Worm (Caenorhabditis elegans) whole organism, L4 larva: Measurements from ENCODE around the gene C02F12.8.

Experiments used
- F26F4.8 ChIP-seq: fragments of 200-800 bp; sonication (Bioruptor generic); conservative IDR thresholded peaks from 2 replicates; pipeline ENCODE4 v1.3.6; 2022; ENCODE audit warnings: missing genetic modification characterization, missing compliant biosample characterization
- F37D6.2 ChIP-seq: sonication (generic microtip); optimal IDR thresholded peaks from 2 replicates; lab custom pipeline; 2016; ENCODE audit warnings: mild to moderate bottlenecking, missing genetic modification characterization, missing compliant biosample characterization
- F44E2.7 ChIP-seq: fragments of 200-800 bp; sonication (Bioruptor generic); IDR thresholded peaks from 2 replicates; pipeline ENCODE4 v2.1.2; 2022; ENCODE audit warnings: missing genetic modification characterization, missing compliant biosample characterization
- F49E8.2 ChIP-seq: sonication (generic microtip); optimal IDR thresholded peaks from 2 replicates; lab custom pipeline; 2016; ENCODE audit warnings: missing compliant biosample characterization, mild to moderate bottlenecking, missing genetic modification characterization, borderline replicate concordance
- Y5F2A.4 ChIP-seq: fragments of 200-800 bp; sonication (Bioruptor generic); optimal IDR thresholded peaks from 2 replicates; lab custom pipeline; 2018; ENCODE audit warnings: mild to moderate bottlenecking, missing genetic modification characterization, missing compliant biosample characterization
- aha-1 ChIP-seq: fragments of 150-350 bp; peaks from one replicate; lab custom pipeline; 2014; ENCODE audit warnings: missing biosample characterization, missing genetic modification characterization
- aly-2 ChIP-seq: sonication (generic microtip); optimal IDR thresholded peaks from 2 replicates; lab custom pipeline; 2018; ENCODE audit warnings: missing biosample characterization, missing genetic modification characterization
- ama-1 ChIP-seq: fragments of 150-350 bp; optimal IDR thresholded peaks from 2 replicates; lab custom pipeline; 2014; ENCODE audit warnings: inconsistent platforms, mixed read lengths
- arid-1 ChIP-seq: fragments of 200-800 bp; sonication (Bioruptor generic); conservative IDR thresholded peaks from 2 replicates; pipeline ENCODE4 v1.3.6; 2022; ENCODE audit warnings: missing genetic modification reagents, missing genetic modification characterization, missing compliant biosample characterization
- ceh-20 ChIP-seq: fragments of 200-800 bp; sonication (Bioruptor generic); IDR thresholded peaks from 2 replicates; pipeline ENCODE4 v1.3.6; 2022; ENCODE audit warnings: missing genetic modification reagents, missing genetic modification characterization, missing compliant biosample characterization
- daf-12 ChIP-seq: fragments of 150-350 bp; optimal IDR thresholded peaks from 2 replicates; lab custom pipeline; 2014; ENCODE audit warnings: missing biosample characterization, missing genetic modification reagents, missing genetic modification characterization
- daf-16 ChIP-seq, 3 experiments: sonication (generic microtip); optimal IDR thresholded peaks; 2 replicates each; lab custom pipeline; 2016 to 2017; ENCODE audit warnings: missing genetic modification characterization in 3 of 3, missing genetic modification reagents in 3 of 3, mild to moderate bottlenecking in 2 of 3, missing compliant biosample characterization in 2 of 3, missing biosample characterization in 1 of 3, moderate library complexity in 1 of 3
- dmd-9 ChIP-seq: fragments of 200-800 bp; sonication (Bioruptor generic); IDR thresholded peaks from 2 replicates; pipeline ENCODE4 v1.3.6; 2022; ENCODE audit warnings: missing genetic modification reagents, missing genetic modification characterization, missing compliant biosample characterization
- dpl-1 ChIP-seq: fragments of 150-350 bp; optimal IDR thresholded peaks from 2 replicates; lab custom pipeline; 2014; ENCODE audit warnings: missing biosample characterization, missing genetic modification reagents, missing genetic modification characterization
- dve-1 ChIP-seq: sonication (generic microtip); optimal IDR thresholded peaks from 2 replicates; lab custom pipeline; 2017; ENCODE audit warnings: antibody characterized with exemption, mild to moderate bottlenecking, missing genetic modification characterization, missing compliant biosample characterization; ENCODE audit not compliant: insufficient read depth
- egl-27 ChIP-seq: sonication (generic microtip); optimal IDR thresholded peaks from 3 replicates; lab custom pipeline; 2017; ENCODE audit warnings: missing biosample characterization, missing genetic modification reagents, missing genetic modification characterization
- egl-43 ChIP-seq: fragments of 200-800 bp; sonication (Bioruptor generic); IDR thresholded peaks from 2 replicates; pipeline ENCODE4 v1.3.6; 2022; ENCODE audit warnings: missing genetic modification reagents, missing genetic modification characterization, missing compliant biosample characterization
- fos-1 ChIP-seq: fragments of 150-350 bp; optimal IDR thresholded peaks from 2 replicates; lab custom pipeline; 2014; ENCODE audit warnings: missing biosample characterization, missing genetic modification characterization
- gei-8 ChIP-seq: fragments of 200-800 bp; sonication (Bioruptor generic); optimal IDR thresholded peaks from 2 replicates; lab custom pipeline; 2018; ENCODE audit warnings: mild to moderate bottlenecking, missing genetic modification characterization, missing compliant biosample characterization
- hmg-1.1 ChIP-seq: fragments of 200-800 bp; sonication (Bioruptor generic); IDR thresholded peaks from 2 replicates; pipeline ENCODE4 v1.3.6; 2022; ENCODE audit warnings: missing genetic modification reagents, missing genetic modification characterization, missing compliant biosample characterization
- jun-1 ChIP-seq: fragments of 150-350 bp; optimal IDR thresholded peaks from 2 replicates; lab custom pipeline; 2014; ENCODE audit warnings: missing biosample characterization, missing genetic modification reagents, missing genetic modification characterization
- lin-1 ChIP-seq: fragments of 200-800 bp; sonication (Bioruptor generic); IDR thresholded peaks from 2 replicates; pipeline ENCODE4 v1.3.6; 2022; ENCODE audit warnings: missing genetic modification reagents, missing genetic modification characterization, missing compliant biosample characterization
- lin-13 ChIP-seq: fragments of 150-350 bp; optimal IDR thresholded peaks from 2 replicates; lab custom pipeline; 2014; ENCODE audit warnings: missing biosample characterization, missing genetic modification reagents, missing genetic modification characterization
- lin-15B ChIP-seq: fragments of 150-350 bp; sonication (generic microtip); optimal IDR thresholded peaks from 3 replicates; lab custom pipeline; 2014; ENCODE audit warnings: missing biosample characterization, missing genetic modification characterization
- lin-29 ChIP-seq: fragments of 200-800 bp; sonication (Bioruptor generic); IDR thresholded peaks from 2 replicates; pipeline ENCODE4 v1.3.6; 2022; ENCODE audit warnings: missing genetic modification reagents, missing genetic modification characterization, missing compliant biosample characterization
- lin-38 ChIP-seq: fragments of 200-800 bp; sonication (Bioruptor generic); IDR thresholded peaks from 2 replicates; pipeline ENCODE4 v1.3.6; 2022; ENCODE audit warnings: missing genetic modification reagents, missing genetic modification characterization, missing compliant biosample characterization
- lin-39 ChIP-seq: fragments of 150-350 bp; optimal IDR thresholded peaks from 2 replicates; lab custom pipeline; 2014; ENCODE audit warnings: missing biosample characterization, missing genetic modification reagents, missing genetic modification characterization
- lir-3 ChIP-seq: sonication (generic microtip); optimal IDR thresholded peaks from 2 replicates; lab custom pipeline; 2016; ENCODE audit warnings: mild to moderate bottlenecking, missing genetic modification characterization, missing compliant biosample characterization
- madf-5 ChIP-seq, 2 experiments: fragments of 200-800 bp; sonication (Bioruptor generic); IDR thresholded peaks; 2 replicates each; pipeline ENCODE4 v1.3.6; 2022; ENCODE audit warnings: missing compliant biosample characterization in 2 of 2, missing genetic modification characterization in 2 of 2
- mdt-29 ChIP-seq: fragments of 200-800 bp; sonication (Bioruptor generic); IDR thresholded peaks from 2 replicates; pipeline ENCODE4 v1.3.6; 2022; ENCODE audit warnings: missing genetic modification reagents, missing genetic modification characterization, missing compliant biosample characterization
- mes-2 ChIP-seq: sonication (generic microtip); optimal IDR thresholded peaks from 2 replicates; lab custom pipeline; 2016; ENCODE audit warnings: missing genotype, mild to moderate bottlenecking, missing genetic modification characterization, missing compliant biosample characterization; ENCODE audit not compliant: poor library complexity, severe bottlenecking
- mxl-2 ChIP-seq: fragments of 200-800 bp; sonication (Bioruptor generic); conservative IDR thresholded peaks from 2 replicates; pipeline ENCODE4 v1.3.6; 2022; ENCODE audit warnings: missing genetic modification reagents, missing genetic modification characterization, missing compliant biosample characterization
- nhr-10 ChIP-seq: fragments of 150-350 bp; optimal IDR thresholded peaks from 2 replicates; lab custom pipeline; 2014; ENCODE audit warnings: missing biosample characterization, missing genetic modification characterization
- nhr-111 ChIP-seq: fragments of 200-800 bp; sonication (Bioruptor generic); optimal IDR thresholded peaks from 2 replicates; lab custom pipeline; 2018; ENCODE audit warnings: mild to moderate bottlenecking, missing genetic modification characterization, missing compliant biosample characterization
- nhr-237 ChIP-seq: sonication (generic microtip); optimal IDR thresholded peaks from 2 replicates; lab custom pipeline; 2017; ENCODE audit warnings: missing biosample characterization, missing genetic modification characterization
- nhr-28 ChIP-seq: fragments of 150-350 bp; optimal IDR thresholded peaks from 2 replicates; lab custom pipeline; 2014; ENCODE audit warnings: missing biosample characterization, missing genetic modification characterization
- nhr-41 ChIP-seq: fragments of 200-800 bp; sonication (Bioruptor generic); IDR thresholded peaks from 2 replicates; pipeline ENCODE4 v1.3.6; 2022; ENCODE audit warnings: missing genetic modification reagents, missing genetic modification characterization, missing compliant biosample characterization
- nhr-42 ChIP-seq: fragments of 200-800 bp; sonication (Bioruptor generic); IDR thresholded peaks from 2 replicates; pipeline ENCODE4 v1.3.6; 2022; ENCODE audit warnings: missing genetic modification characterization, missing compliant biosample characterization
- nhr-76 ChIP-seq: fragments of 150-350 bp; optimal IDR thresholded peaks from 2 replicates; lab custom pipeline; 2014; ENCODE audit warnings: missing biosample characterization, missing genetic modification characterization
- nhr-77 ChIP-seq: fragments of 150-350 bp; optimal IDR thresholded peaks from 2 replicates; lab custom pipeline; 2014; ENCODE audit warnings: missing biosample characterization, missing genetic modification characterization
- pqm-1 ChIP-seq: sonication (generic microtip); optimal IDR thresholded peaks from 2 replicates; lab custom pipeline; 2017; ENCODE audit warnings: missing biosample characterization, missing genetic modification characterization
- saeg-2 ChIP-seq: fragments of 200-800 bp; sonication (Bioruptor generic); IDR thresholded peaks from 2 replicates; pipeline ENCODE4 v1.3.6; 2022; ENCODE audit warnings: missing genetic modification reagents, missing genetic modification characterization, missing compliant biosample characterization
- set-16 ChIP-seq: fragments of 200-800 bp; sonication (Bioruptor generic); IDR thresholded peaks from 2 replicates; pipeline ENCODE4 v1.3.6; 2022; ENCODE audit warnings: missing genetic modification reagents, missing genetic modification characterization, missing compliant biosample characterization
- snpc-4 ChIP-seq: fragments of 150-350 bp; optimal IDR thresholded peaks from 2 replicates; lab custom pipeline; 2014; ENCODE audit warnings: missing biosample characterization, missing genetic modification characterization
- tag-97 ChIP-seq: fragments of 200-800 bp; sonication (Bioruptor generic); IDR thresholded peaks from 2 replicates; pipeline ENCODE4 v1.3.6; 2022; ENCODE audit warnings: missing genetic modification characterization, missing compliant biosample characterization
- tra-1 ChIP-seq: fragments of 200-800 bp; sonication (Bioruptor generic); IDR thresholded peaks from 2 replicates; pipeline ENCODE4 v1.3.6; 2022; ENCODE audit warnings: missing genetic modification reagents, missing genetic modification characterization, missing compliant biosample characterization
- unc-130 ChIP-seq: sonication (generic microtip); optimal IDR thresholded peaks from 2 replicates; lab custom pipeline; 2016; ENCODE audit warnings: missing genetic modification reagents, missing genetic modification characterization, missing compliant biosample characterization
- unc-62 ChIP-seq, 3 experiments: fragments of 150-350 bp in 1 of 3; sonication (generic microtip); optimal IDR thresholded peaks in 2 of 3; peaks in 1 of 3; 1 replicate in 1 of 3; 2 replicates in 2 of 3; lab custom pipeline; 2014 to 2017; ENCODE audit warnings: missing biosample characterization in 3 of 3, missing genetic modification characterization in 3 of 3, missing genetic modification reagents in 3 of 3, missing genotype in 1 of 3
- vab-7 ChIP-seq: fragments of 200-800 bp; sonication (Bioruptor generic); IDR thresholded peaks from 2 replicates; pipeline ENCODE4 v1.3.6; 2022; ENCODE audit warnings: missing genetic modification reagents, missing genetic modification characterization, missing compliant biosample characterization
- zfp-2 ChIP-seq: sonication (generic microtip); optimal IDR thresholded peaks from 2 replicates; lab custom pipeline; 2016; ENCODE audit warnings: mild to moderate bottlenecking, missing genetic modification characterization, missing compliant biosample characterization
- zip-2 ChIP-seq: fragments of 150-350 bp; optimal IDR thresholded peaks from 2 replicates; lab custom pipeline; 2014; ENCODE audit warnings: missing biosample characterization, missing genetic modification characterization

Gene C02F12.8

ce11 chrX:3650100-3650809, 42.8 kb downstream of the C02F12.8 start, which contains the start of the genes sax-1 and R11G1.2 (continued):
- TF ChIP-seq madf-5 (GFP tag; IDR thresholded peaks at IDR 0.05; lab: Robert Waterston, UW): no peak
- TF ChIP-seq lin-29 (GFP tag; lab: Robert Waterston, UW): no peak
- TF ChIP-seq aly-2 (tag; lab: Kevin White, UChicago): no peak
- TF ChIP-seq dpl-1 (GFP tag; lab: Kevin White, UChicago): peak; percentile 14
- no peak for TF ChIP-seq fos-1
- TF ChIP-seq egl-43 (GFP tag; lab: Robert Waterston, UW): no peak
- no peak for TF ChIP-seq snpc-4 (tag; lab: Kevin White, UChicago)
- no peak for TF ChIP-seq zfp-2 (tag; lab: Kevin White, UChicago)
- no peak for TF ChIP-seq jun-1 (tag; lab: Kevin White, UChicago)
- TF ChIP-seq lin-13 (GFP tag; lab: Kevin White, UChicago): no peak
- no peak for TF ChIP-seq lin-38 (GFP tag; lab: Robert Waterston, UW)
- TF ChIP-seq lin-1 (GFP tag; lab: Robert Waterston, UW): no peak
- TF ChIP-seq lin-15B (tag; lab: Kevin White, UChicago): no peak
- no peak for TF ChIP-seq zip-2 (tag; lab: Kevin White, UChicago)
- no peak for TF ChIP-seq arid-1 (GFP tag; lab: Robert Waterston, UW)
- TF ChIP-seq nhr-76 (tag; lab: Kevin White, UChicago): no peak
- no peak for TF ChIP-seq unc-130 (GFP tag; lab: Kevin White, UChicago)
- no peak for TF ChIP-seq ama-1
- TF ChIP-seq F49E8.2 (tag; lab: Kevin White, UChicago): no peak
- no peak for TF ChIP-seq saeg-2 (GFP tag; lab: Robert Waterston, UW)
- no peak for TF ChIP-seq nhr-111 (GFP tag; lab: Kevin White, UChicago)
- no peak for TF ChIP-seq nhr-10 (tag; lab: Kevin White, UChicago)
- TF ChIP-seq F26F4.8 (GFP tag; lab: Robert Waterston, UW): no peak
- no peak for TF ChIP-seq daf-12 (tag; lab: Kevin White, UChicago)
- TF ChIP-seq F44E2.7 (GFP tag; lab: Robert Waterston, UW): no peak
- TF ChIP-seq hmg-1.1 (GFP tag; lab: Robert Waterston, UW): peak; percentile 68
- TF ChIP-seq set-16: no peak
- peak; percentile 41 for TF ChIP-seq nhr-28 (tag; lab: Kevin White, UChicago)
- TF ChIP-seq nhr-237 (tag; lab: Kevin White, UChicago): no peak
- no peak for TF ChIP-seq tag-97 (GFP tag; lab: Robert Waterston, UW)
- TF ChIP-seq lin-39 (tag; lab: Kevin White, UChicago): no peak
- TF ChIP-seq lir-3 (tag; lab: Kevin White, UChicago): no peak
- TF ChIP-seq mes-2 (tag; lab: Kevin White, UChicago): peak; percentile 73
- TF ChIP-seq egl-27 (tag; lab: Kevin White, UChicago): no peak
- TF ChIP-seq vab-7: no peak
- no peak for TF ChIP-seq daf-16 (GFP tag; optimal IDR thresholded peaks at IDR 0.05; lab: Kevin White, UChicago)
- TF ChIP-seq daf-16 (tag; optimal IDR thresholded peaks at IDR 0.05; lab: Kevin White, UChicago): no peak
- no peak for TF ChIP-seq dmd-9 (GFP tag; lab: Robert Waterston, UW)
- no peak for TF ChIP-seq ceh-20 (GFP tag; lab: Robert Waterston, UW)
- no peak for TF ChIP-seq mxl-2 (GFP tag; lab: Robert Waterston, UW)
- no peak for TF ChIP-seq nhr-42 (GFP tag; lab: Robert Waterston, UW)
- TF ChIP-seq tra-1 (GFP tag; lab: Robert Waterston, UW): no peak
- no peak for TF ChIP-seq nhr-77 (tag; lab: Kevin White, UChicago)
- TF ChIP-seq pqm-1 (tag; lab: Kevin White, UChicago): no peak
- no peak for TF ChIP-seq nhr-41 (GFP tag; lab: Robert Waterston, UW)
- TF ChIP-seq gei-8 (GFP tag; lab: Kevin White, UChicago): no peak
- no peak for TF ChIP-seq mdt-29 (GFP tag; lab: Robert Waterston, UW)
- no peak for TF ChIP-seq Y5F2A.4
- TF ChIP-seq dve-1 (tag; lab: Kevin White, UChicago): peak; percentile 56
- peak; percentile 9 for TF ChIP-seq aha-1 (tag; lab: Kevin White, UChicago)
- no peak for TF ChIP-seq F37D6.2 (tag; lab: Kevin White, UChicago)
- peak in 1 of 2 experiments; percentile 35 for TF ChIP-seq unc-62 (GFP tag; optimal IDR thresholded peaks at IDR 0.05 in 1 of 2; lab: Kevin White, UChicago)
- no peak for TF ChIP-seq unc-62 (tag; optimal IDR thresholded peaks at IDR 0.05; lab: Kevin White, UChicago)
